Fruit fly (Drosophila melanogaster) whole organism, embryonic: ENCODE measurements around the gene ATPsynC.

ENCODE experiments used
- Ada2b ChIP-seq: fragments of 200-800 bp; sonication (Bioruptor generic); IDR thresholded peaks from 2 replicates; pipeline ENCODE4 v1.3.6; 2022; ENCODE audit warnings: missing biosample characterization, missing genetic modification characterization
- Bdp1 ChIP-seq: fragments of 200-800 bp; sonication (Bioruptor generic); optimal IDR thresholded peaks from 3 replicates; lab custom pipeline; 2016; ENCODE audit warnings: missing biosample characterization, missing genetic modification characterization
- CG10543 ChIP-seq: fragments of 200-800 bp; sonication (Bioruptor generic); optimal IDR thresholded peaks from 3 replicates; lab custom pipeline; 2017; ENCODE audit warnings: missing biosample characterization, mild to moderate bottlenecking, missing genetic modification characterization, moderate library complexity
- CG12219 ChIP-seq: fragments of 200-800 bp; sonication (Bioruptor generic); optimal IDR thresholded peaks from 3 replicates; lab custom pipeline; 2018; ENCODE audit warnings: missing biosample characterization, mild to moderate bottlenecking, missing genetic modification characterization
- CG13296 ChIP-seq: fragments of 200-800 bp; sonication (Bioruptor generic); optimal IDR thresholded peaks from 3 replicates; lab custom pipeline; 2018; ENCODE audit warnings: missing biosample characterization, mild to moderate bottlenecking, missing genetic modification characterization
- CG13775 ChIP-seq: fragments of 200-800 bp; sonication (Bioruptor generic); optimal IDR thresholded peaks from 3 replicates; lab custom pipeline; 2017; ENCODE audit warnings: missing biosample characterization, mild to moderate bottlenecking, missing genetic modification characterization
- CG14860 ChIP-seq: fragments of 200-800 bp; sonication (Bioruptor generic); IDR thresholded peaks from 3 replicates; pipeline ENCODE4 v1.3.6; 2022; ENCODE audit warnings: missing biosample characterization, missing genetic modification characterization; ENCODE audit not compliant: partially characterized antibody
- CG15479 ChIP-seq: fragments of 200-800 bp; sonication (Bioruptor generic); optimal IDR thresholded peaks from 3 replicates; lab custom pipeline; 2019; ENCODE audit warnings: missing biosample characterization, mild to moderate bottlenecking, missing genetic modification characterization, moderate library complexity
- CG31224 ChIP-seq: fragments of 200-800 bp; sonication (Bioruptor generic); IDR thresholded peaks from 2 replicates; pipeline ENCODE4 v1.3.6; 2022; ENCODE audit warnings: missing biosample characterization, missing genetic modification characterization
- CG34422 ChIP-seq: fragments of 200-800 bp; sonication (Bioruptor generic); IDR thresholded peaks from 3 replicates; pipeline ENCODE4 v1.3.6; 2022; ENCODE audit warnings: missing biosample characterization, missing genetic modification characterization
- CG42726 ChIP-seq: fragments of 200-800 bp; sonication (Bioruptor generic); IDR thresholded peaks from 2 replicates; pipeline ENCODE4 v1.3.6; 2022; ENCODE audit warnings: missing biosample characterization, missing genetic modification characterization; ENCODE audit not compliant: partially characterized antibody
- CG7745 ChIP-seq: fragments of 200-800 bp; sonication (Bioruptor generic); optimal IDR thresholded peaks from 2 replicates; lab custom pipeline; 2018; ENCODE audit warnings: missing biosample characterization, mild to moderate bottlenecking, missing genetic modification characterization, moderate library complexity
- CG8281 ChIP-seq: fragments of 200-800 bp; sonication (Bioruptor generic); optimal IDR thresholded peaks from 2 replicates; lab custom pipeline; 2018; ENCODE audit warnings: missing biosample characterization, mild to moderate bottlenecking, missing genetic modification characterization, moderate library complexity
- CG8924 ChIP-seq: fragments of 200-800 bp; optimal IDR thresholded peaks from 3 replicates; lab custom pipeline; 2019; ENCODE audit warnings: missing biosample characterization, mild to moderate bottlenecking, missing genetic modification characterization, moderate library complexity
- CG9215 ChIP-seq: fragments of 200-800 bp; sonication (Bioruptor generic); IDR thresholded peaks from 2 replicates; pipeline ENCODE4 v1.3.6; 2022; ENCODE audit warnings: missing biosample characterization, missing genetic modification characterization
- Camta ChIP-seq: fragments of 200-800 bp; sonication (Bioruptor generic); optimal IDR thresholded peaks from 2 replicates; lab custom pipeline; 2016; ENCODE audit warnings: missing biosample characterization, missing genetic modification characterization
- D19B ChIP-seq: fragments of 200-800 bp; sonication (Bioruptor generic); optimal IDR thresholded peaks from 2 replicates; lab custom pipeline; 2017; ENCODE audit warnings: missing biosample characterization, mild to moderate bottlenecking, missing genetic modification characterization
- Dfd ChIP-seq, 2 experiments: fragments of >200 bp; optimal IDR thresholded peaks; 2 replicates each; lab custom pipeline; 2017; ENCODE audit warnings: missing biosample characterization in 2 of 2, missing genetic modification characterization in 2 of 2
- HLH4C ChIP-seq: fragments of 200-800 bp; sonication (Bioruptor generic); IDR thresholded peaks from 3 replicates; pipeline ENCODE4 v1.3.6; 2022; ENCODE audit warnings: missing biosample characterization, missing genetic modification characterization; ENCODE audit not compliant: partially characterized antibody
- HLHmδ ChIP-seq: fragments of 200-800 bp; sonication (Bioruptor generic); optimal IDR thresholded peaks from 2 replicates; lab custom pipeline; 2018; ENCODE audit warnings: missing biosample characterization, mild to moderate bottlenecking, missing genetic modification characterization, moderate library complexity
- HmgD ChIP-seq: fragments of 200-800 bp; sonication (Bioruptor generic); optimal IDR thresholded peaks from 3 replicates; lab custom pipeline; 2016; ENCODE audit warnings: missing biosample characterization, missing genetic modification characterization
- Nf-YC ChIP-seq: fragments of 200-800 bp; optimal IDR thresholded peaks from 3 replicates; lab custom pipeline; 2019; ENCODE audit warnings: missing biosample characterization, mild to moderate bottlenecking, missing genetic modification characterization, moderate library complexity
- Opbp ChIP-seq: fragments of 200-800 bp; sonication (Bioruptor generic); IDR thresholded peaks from 3 replicates; pipeline ENCODE4 v1.3.6; 2022; ENCODE audit warnings: missing biosample characterization, missing genetic modification characterization; ENCODE audit not compliant: partially characterized antibody
- Rx ChIP-seq: fragments of 200-800 bp; sonication (Bioruptor generic); IDR thresholded peaks from 2 replicates; pipeline ENCODE4 v1.3.6; 2022; ENCODE audit warnings: missing biosample characterization, missing genetic modification characterization
- Spps ChIP-seq: fragments of 200-800 bp; sonication (Bioruptor generic); optimal IDR thresholded peaks from 2 replicates; lab custom pipeline; 2018; ENCODE audit warnings: missing biosample characterization, mild to moderate bottlenecking, missing genetic modification characterization
- Xbp1 ChIP-seq: fragments of 200-800 bp; sonication (Bioruptor generic); optimal IDR thresholded peaks from 3 replicates; lab custom pipeline; 2016; ENCODE audit warnings: missing biosample characterization, mild to moderate bottlenecking, missing genetic modification characterization
- ash1 ChIP-seq: fragments of 200-800 bp; sonication (Bioruptor generic); optimal IDR thresholded peaks from 2 replicates; lab custom pipeline; 2018; ENCODE audit warnings: missing biosample characterization, mild to moderate bottlenecking, missing genetic modification characterization
- ato ChIP-seq: fragments of 200-800 bp; sonication (Bioruptor generic); IDR thresholded peaks from 2 replicates; pipeline ENCODE4 v1.3.6; 2022; ENCODE audit warnings: missing biosample characterization, missing genetic modification characterization; ENCODE audit not compliant: partially characterized antibody
- bbx ChIP-seq: fragments of 200-800 bp; sonication (Bioruptor generic); IDR thresholded peaks from 2 replicates; pipeline ENCODE4 v1.3.6; 2022; ENCODE audit warnings: missing biosample characterization, missing genetic modification characterization; ENCODE audit not compliant: partially characterized antibody
- cad ChIP-seq: fragments of >200 bp; optimal IDR thresholded peaks from 2 replicates; lab custom pipeline; 2017; ENCODE audit warnings: missing biosample characterization, missing genetic modification characterization
- crc ChIP-seq: fragments of 200-800 bp; sonication (Bioruptor generic); optimal IDR thresholded peaks from 2 replicates; lab custom pipeline; 2016; ENCODE audit warnings: missing biosample characterization, missing genetic modification characterization
- crol ChIP-seq: fragments of 200-800 bp; sonication (Bioruptor generic); IDR thresholded peaks from 2 replicates; pipeline ENCODE4 v1.3.6; 2022; ENCODE audit warnings: missing biosample characterization, missing genetic modification characterization
- fd64A ChIP-seq: fragments of 200-800 bp; sonication (Bioruptor generic); optimal IDR thresholded peaks from 3 replicates; lab custom pipeline; 2018; ENCODE audit warnings: missing biosample characterization, mild to moderate bottlenecking, missing genetic modification characterization
- ham ChIP-seq: fragments of 200-800 bp; sonication (Bioruptor generic); IDR thresholded peaks from 2 replicates; pipeline ENCODE4 v1.3.6; 2022; ENCODE audit warnings: missing biosample characterization, missing genetic modification characterization
- jigr1 ChIP-seq: fragments of 200-800 bp; sonication (Bioruptor generic); IDR thresholded peaks from 3 replicates; pipeline ENCODE4 v1.3.6; 2022; ENCODE audit warnings: missing biosample characterization, missing genetic modification characterization
- luna ChIP-seq: fragments of 200-800 bp; sonication (Bioruptor generic); optimal IDR thresholded peaks from 2 replicates; lab custom pipeline; 2016; ENCODE audit warnings: missing biosample characterization, missing genetic modification characterization
- odd ChIP-seq: fragments of 200-800 bp; sonication (Bioruptor generic); optimal IDR thresholded peaks from 2 replicates; lab custom pipeline; 2017; ENCODE audit warnings: missing biosample characterization, mild to moderate bottlenecking, missing genetic modification characterization
- otp ChIP-seq: fragments of 200-800 bp; sonication (Bioruptor generic); IDR thresholded peaks from 3 replicates; pipeline ENCODE4, ENCODE4 v1.3.6; 2022; ENCODE audit warnings: missing biosample characterization, missing genetic modification characterization
- pb ChIP-seq: fragments of 200-800 bp; sonication (Bioruptor generic); optimal IDR thresholded peaks from 3 replicates; lab custom pipeline; 2016; ENCODE audit warnings: missing biosample characterization, missing genetic modification characterization
- peb ChIP-seq: fragments of 200-800 bp; sonication (Bioruptor generic); IDR thresholded peaks from 2 replicates; pipeline ENCODE4 v1.3.6; 2022; ENCODE audit warnings: missing biosample characterization, missing genetic modification characterization
- pho ChIP-seq: fragments of 200-800 bp; sonication (Bioruptor generic); optimal IDR thresholded peaks from 2 replicates; lab custom pipeline; 2016; ENCODE audit warnings: missing biosample characterization, missing genetic modification characterization
- sens-2 ChIP-seq: fragments of 200-800 bp; sonication (Bioruptor generic); IDR thresholded peaks from 2 replicates; pipeline ENCODE4 v1.3.6; 2022; ENCODE audit warnings: missing biosample characterization, missing genetic modification characterization
- sisA ChIP-seq: fragments of 200-800 bp; sonication (Bioruptor generic); IDR thresholded peaks from 2 replicates; pipeline ENCODE4 v1.3.6; 2022; ENCODE audit warnings: missing biosample characterization, missing genetic modification characterization
- tin ChIP-seq: fragments of 200-800 bp; sonication (Bioruptor generic); optimal IDR thresholded peaks from 3 replicates; lab custom pipeline; 2016; ENCODE audit warnings: missing biosample characterization, missing genetic modification characterization
- tll ChIP-seq, 2 experiments: fragments of 200-800 bp in 1 of 2; fragments of >200 bp in 1 of 2; sonication (Bioruptor generic) in 1 of 2; optimal IDR thresholded peaks; 2 replicates each; lab custom pipeline; 2017 to 2019; ENCODE audit warnings: missing biosample characterization in 2 of 2, missing genetic modification characterization in 2 of 2, mild to moderate bottlenecking in 1 of 2, moderate library complexity in 1 of 2
- tx ChIP-seq: fragments of 200-800 bp; sonication (Bioruptor generic); optimal IDR thresholded peaks from 2 replicates; lab custom pipeline; 2016; ENCODE audit warnings: missing biosample characterization, missing genetic modification characterization
- unc-4 ChIP-seq: fragments of 200-800 bp; sonication (Bioruptor generic); IDR thresholded peaks from 2 replicates; pipeline ENCODE4 v1.3.6; 2022; ENCODE audit warnings: missing biosample characterization, missing genetic modification characterization; ENCODE audit not compliant: partially characterized antibody
- vvl ChIP-seq: fragments of 200-800 bp; sonication (Bioruptor generic); IDR thresholded peaks from 2 replicates; pipeline ENCODE4 v1.3.6; 2022; ENCODE audit warnings: missing biosample characterization, missing genetic modification characterization
- zf30C ChIP-seq: fragments of 200-800 bp; sonication (Bioruptor generic); optimal IDR thresholded peaks from 3 replicates; lab custom pipeline; 2018; ENCODE audit warnings: missing biosample characterization, mild to moderate bottlenecking, missing genetic modification characterization

ATPsynC gene

DNA sequence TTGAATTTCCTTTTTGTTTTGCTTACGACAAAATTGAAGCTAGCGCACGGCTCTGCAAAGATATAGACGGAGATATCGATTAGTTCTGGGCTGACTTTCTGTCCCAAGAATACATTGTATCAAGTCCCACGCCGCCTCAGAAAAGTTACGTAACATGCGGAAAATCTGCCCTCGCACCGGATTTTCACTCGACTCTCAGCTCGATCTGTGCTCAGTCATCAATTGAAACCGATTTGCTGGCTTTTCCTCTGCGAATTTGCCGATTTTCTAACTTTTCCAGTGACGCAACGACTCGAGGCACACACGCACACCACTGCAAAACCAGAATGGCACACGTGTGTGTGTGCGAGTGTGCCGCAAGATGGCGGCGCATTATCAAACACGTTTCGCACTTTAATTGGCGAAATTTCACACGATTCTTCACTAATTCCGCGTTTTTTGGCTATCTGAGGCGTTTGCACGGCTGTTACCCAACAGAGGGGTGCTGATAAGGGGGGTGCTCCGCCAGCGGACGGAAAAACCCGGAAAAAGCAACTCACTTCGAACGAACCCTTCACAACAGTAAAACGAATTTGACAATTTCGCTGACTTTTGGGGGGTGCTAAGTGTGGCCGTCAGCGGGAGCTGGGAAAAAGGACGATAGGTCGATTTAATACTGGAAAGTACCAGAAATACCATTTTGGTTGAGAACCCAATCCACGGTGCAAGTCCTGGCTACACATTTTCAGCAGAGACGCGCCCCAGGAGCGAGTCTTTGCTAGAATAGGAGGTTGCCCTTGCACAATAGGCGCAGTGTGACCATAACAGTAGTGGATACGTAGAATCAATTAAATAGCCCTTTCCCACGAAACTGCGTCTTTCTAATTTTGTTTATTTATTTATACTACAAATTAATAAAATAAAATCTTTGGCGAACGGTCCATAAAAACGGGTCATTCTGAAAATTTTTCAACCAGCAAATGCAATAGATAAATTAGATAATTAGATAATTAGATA, at the start of gene ATPsynC (continued):
- TF ChIP-seq bbx (no peak), Rx (GFP tag; lab: Robert Waterston, UW) (no peak), Ada2b (no peak), HmgD (GFP tag; lab: Kevin White, UChicago) (peak; percentile 83), zf30C (no peak), ato (no peak), Bdp1 (GFP tag; lab: Kevin White, UChicago) (peak; percentile 24), CG8924 (tag; lab: Kevin White, UChicago) (peak; percentile 48), sisA (no peak), CG13296 (peak; percentile 61), tx (GFP tag; lab: Kevin White, UChicago) (peak; percentile 24), CG8281 (tag; lab: Kevin White, UChicago) (no peak), CG42726 (GFP tag; lab: Robert Waterston, UW) (no peak), HLHmδ (GFP tag; lab: Kevin White, UChicago) (peak; percentile 80), vvl (no peak), CG10543 (GFP tag; lab: Kevin White, UChicago) (peak; percentile 76), unc-4 (no peak), jigr1 (GFP tag; lab: Robert Waterston, UW) (no peak), HLH4C (no peak), tll (GFP tag; optimal IDR thresholded peaks at IDR 0.05; lab: Kevin White, UChicago) (peak in 1 of 2 experiments; percentile 90), Opbp (no peak), Xbp1 (GFP tag; lab: Kevin White, UChicago) (no peak), peb (GFP tag; lab: Robert Waterston, UW) (no peak), Nf-YC (tag; lab: Kevin White, UChicago) (peak; percentile 39), luna (no peak), cad (GFP tag; lab: Kevin White, UChicago) (no peak), CG14860 (GFP tag; lab: Robert Waterston, UW) (no peak), pb (GFP tag; lab: Kevin White, UChicago) (peak; percentile 51), Dfd (GFP tag; optimal IDR thresholded peaks at IDR 0.05; lab: Kevin White, UChicago) (peak in 1 of 2 experiments; percentile 67), crc (GFP tag; lab: Kevin White, UChicago) (no peak), D19B (GFP tag; lab: Kevin White, UChicago) (no peak), odd (GFP tag; lab: Kevin White, UChicago) (peak; percentile 59), CG34422 (GFP tag; lab: Robert Waterston, UW) (no peak), fd64A (GFP tag; lab: Kevin White, UChicago) (peak; percentile 32), crol (no peak), tin (GFP tag; lab: Kevin White, UChicago) (peak; percentile 31), CG7745 (tag; lab: Kevin White, UChicago) (no peak), CG31224 (GFP tag; lab: Robert Waterston, UW) (no peak), Camta (no peak), CG9215 (no peak), CG12219 (GFP tag; lab: Kevin White, UChicago) (no peak), otp (GFP tag; lab: Robert Waterston, UW) (no peak), pho (GFP tag; lab: Kevin White, UChicago) (peak; percentile 21), CG13775 (GFP tag; lab: Kevin White, UChicago) (no peak), CG15479 (peak; percentile 51), Spps (tag; lab: Kevin White, UChicago) (no peak), sens-2 (GFP tag; lab: Robert Waterston, UW) (no peak), ham (GFP tag; lab: Robert Waterston, UW) (no peak), ash1 (GFP tag; lab: Kevin White, UChicago) (peak; percentile 63)
